Worm (Caenorhabditis elegans) whole organism, L2 larva: ENCODE measurements around the gene efn-3.

ENCODE experiments used
- R02D3.7 ChIP-seq: fragments of 150-350 bp; optimal IDR thresholded peaks from 2 replicates; lab custom pipeline; 2014; ENCODE audit warnings: missing biosample characterization, missing genetic modification characterization
- ZK546.5 ChIP-seq: sonication (generic microtip); optimal IDR thresholded peaks from 2 replicates; lab custom pipeline; 2017; ENCODE audit warnings: missing biosample characterization, missing genetic modification characterization
- egl-27 ChIP-seq: sonication (generic microtip); optimal IDR thresholded peaks from 3 replicates; lab custom pipeline; 2017; ENCODE audit warnings: missing biosample characterization, missing genetic modification reagents, missing genetic modification characterization
- elt-3 ChIP-seq: sonication (generic microtip); optimal IDR thresholded peaks from 2 replicates; lab custom pipeline; 2017; ENCODE audit warnings: missing biosample characterization, missing genetic modification characterization
- lin-11 ChIP-seq: fragments of 150-350 bp; sonication (generic microtip); optimal IDR thresholded peaks from 2 replicates; lab custom pipeline; 2014; ENCODE audit warnings: missing biosample characterization, missing genetic modification characterization, inconsistent platforms, mixed read lengths
- mdl-1 ChIP-seq, 2 experiments: fragments of 150-350 bp in 1 of 2; sonication (generic microtip) in 1 of 2; optimal IDR thresholded peaks; 2 replicates each; lab custom pipeline; 2017; ENCODE audit warnings: missing biosample characterization in 2 of 2, missing genetic modification characterization in 2 of 2
- nhr-10 ChIP-seq: sonication (generic microtip); optimal IDR thresholded peaks from 2 replicates; lab custom pipeline; 2017; ENCODE audit warnings: missing biosample characterization, missing genetic modification characterization
- nhr-12 ChIP-seq: fragments of 150-350 bp; optimal IDR thresholded peaks from 2 replicates; lab custom pipeline; 2014; ENCODE audit warnings: missing biosample characterization, missing genetic modification characterization
- skn-1 ChIP-seq: sonication (generic microtip); optimal IDR thresholded peaks from 2 replicates; lab custom pipeline; 2017; ENCODE audit warnings: missing biosample characterization, missing genetic modification characterization
- snpc-4 ChIP-seq: fragments of 150-350 bp; optimal IDR thresholded peaks from 2 replicates; lab custom pipeline; 2014; ENCODE audit warnings: missing biosample characterization, missing genetic modification characterization
- unc-39 ChIP-seq: fragments of 150-350 bp; optimal IDR thresholded peaks from 2 replicates; lab custom pipeline; 2014; ENCODE audit warnings: missing biosample characterization, missing genetic modification characterization
- unc-62 ChIP-seq: fragments of 150-350 bp; optimal IDR thresholded peaks from 2 replicates; lab custom pipeline; 2014; ENCODE audit warnings: missing biosample characterization, missing genetic modification reagents, missing genetic modification characterization
- ztf-11 ChIP-seq: sonication (generic microtip); optimal IDR thresholded peaks from 2 replicates; lab custom pipeline; 2017; ENCODE audit warnings: missing biosample characterization, missing genetic modification characterization

DNA sequence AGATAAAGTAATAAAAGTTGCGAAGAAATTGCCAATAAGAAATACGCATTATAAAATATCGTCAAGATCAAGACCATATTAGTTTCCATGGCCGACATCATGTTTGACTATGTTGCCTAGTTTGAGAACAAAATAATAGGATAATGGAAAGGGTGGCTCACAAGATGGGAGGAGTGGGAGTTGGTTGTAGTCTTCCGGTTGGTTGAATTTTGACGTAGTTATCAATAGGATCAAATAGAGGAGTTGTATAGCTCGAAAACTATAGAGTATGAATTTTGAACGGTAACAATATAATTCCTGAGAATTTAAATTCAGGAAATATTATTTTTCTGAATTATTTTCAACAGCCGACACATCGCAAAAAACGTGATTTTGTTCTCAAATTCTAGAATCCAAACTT, 4.4 kb upstream of the efn-3 start, which contains the start of gene srd-50:
- TF ChIP-seq skn-1 (tag; lab: Kevin White, UChicago) (no peak), lin-11 (tag; lab: Kevin White, UChicago) (no peak), ztf-11 (tag; lab: Kevin White, UChicago) (no peak), unc-62 (GFP tag; lab: Kevin White, UChicago) (no peak), nhr-10 (tag; lab: Kevin White, UChicago) (no peak), R02D3.7 (tag; lab: Kevin White, UChicago) (no peak), nhr-12 (tag; lab: Kevin White, UChicago) (no peak), egl-27 (tag; lab: Kevin White, UChicago) (no peak), unc-39 (tag; lab: Kevin White, UChicago) (no peak), ZK546.5 (tag; lab: Kevin White, UChicago) (no peak), snpc-4 (tag; lab: Kevin White, UChicago) (no peak), mdl-1 (tag; optimal IDR thresholded peaks at IDR 0.05; lab: Kevin White, UChicago) (no peak), elt-3 (no peak)
